Fruit fly (Drosophila melanogaster): ENCODE results near the gene CG15580.

Gene CG15580

dm6 chr3R:6008202-6009062 is 48.9 kb downstream of the CG15580 start, which contains the start of gene Rm62:
Gene Rm62, minus strand, starts transcription at chr3R:6008579.
- peak; percentile 61 for TF ChIP-seq CG17801 (GFP tag; optimal IDR thresholded peaks at IDR 0.05; ENCODE audit: partially characterized antibody)

DNA sequence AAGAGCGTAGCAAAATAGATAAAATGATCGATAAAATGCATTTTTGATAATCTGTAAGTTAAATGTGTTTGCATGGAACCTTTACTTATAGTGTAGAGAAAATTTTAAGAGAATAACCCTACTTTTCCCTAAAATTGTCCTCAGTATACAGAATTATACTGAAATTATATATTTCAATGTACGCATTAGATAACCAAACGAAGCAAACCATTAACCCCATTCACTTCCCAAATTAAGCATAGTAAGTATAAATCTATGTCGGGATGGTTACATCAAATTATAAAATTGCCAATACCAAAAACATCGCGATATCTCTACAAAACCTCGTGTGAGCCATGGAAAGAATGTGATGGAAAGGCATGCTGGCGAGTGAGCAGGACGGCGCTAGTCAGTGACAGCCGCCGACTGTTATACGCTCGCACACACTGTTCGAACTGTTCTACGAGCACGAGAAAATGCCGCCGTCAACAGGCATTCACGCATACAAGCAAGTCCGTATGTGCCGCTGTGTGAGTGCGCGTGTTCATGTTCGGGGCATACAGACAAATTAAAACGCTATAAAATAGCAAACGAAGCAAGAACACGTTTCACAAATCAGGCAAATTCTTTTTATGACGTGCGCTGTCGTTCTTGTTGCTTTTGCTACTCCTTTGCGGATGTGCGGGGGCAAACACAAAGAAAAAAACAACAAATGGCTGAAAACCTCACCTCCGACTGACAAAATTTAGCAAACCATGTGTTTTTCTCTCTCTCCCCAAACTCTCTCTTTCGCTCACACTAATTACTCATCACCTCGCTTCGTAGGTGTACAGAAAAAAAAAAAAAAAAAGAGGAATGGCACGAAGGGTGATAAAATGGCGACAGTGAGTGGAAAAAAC is 50.0 kb downstream of the CG15580 start:
- peak; percentile 49 for TF ChIP-seq CG17801 (GFP tag; optimal IDR thresholded peaks at IDR 0.05; ENCODE audit: partially characterized antibody)

- no peak for TF ChIP-seq CG17801 (GFP tag; optimal IDR thresholded peaks at IDR 0.05; ENCODE audit: partially characterized antibody)
These were observed 50.7 kb downstream of the CG15580 start for dm6 chr3R:6006595-6006994.
